Comparison of ENCODE assay signal across 2 worm cellular contexts in genomic region chrV:11109647-11110046, ce11.
TF ChIP-seq lines count a peak whose summit lies in the region.

Y42A5A.5 (minus strand) TSS chrV:11109747.

TF ChIP-seq in whole organism, L4 larva, 104 proteins besides CTCF, POLR2A, EP300 and RAD21:
- peak; percentile 58 for TF ChIP-seq aha-1 (tag; lab: Kevin White, UChicago)

TF ChIP-seq in whole organism, young adult, 124 proteins besides CTCF, POLR2A, EP300 and RAD21:
- peak; percentile 36 for TF ChIP-seq madf-6 (GFP tag; IDR thresholded peaks at IDR 0.05; lab: Robert Waterston, UW)
- TF ChIP-seq madf-3 (GFP tag; IDR thresholded peaks at IDR 0.05; lab: Robert Waterston, UW), result 0 out of 2 replicates have a peak, but pooled peaks have one; percentile 52
